Worm (Caenorhabditis elegans) whole organism, mixed stage, embryonic: ENCODE results near the gene fbxa-9.
A peak's percentile ranks its signal among the peaks of the same experiment; 100 is the strongest.

Experiments
- M03D4.4 ChIP-seq: sonication (generic microtip); optimal IDR thresholded peaks from 2 replicates; lab custom pipeline; 2017; ENCODE audit warnings: mild to moderate bottlenecking, missing genetic modification characterization, missing compliant biosample characterization
- bed-3 ChIP-seq: fragments of 200-800 bp; sonication (Bioruptor generic); optimal IDR thresholded peaks from 3 replicates; lab custom pipeline; 2018; ENCODE audit warnings: mild to moderate bottlenecking, missing genetic modification characterization, moderate library complexity, missing compliant biosample characterization
- blmp-1 ChIP-seq: fragments of 150-350 bp; optimal IDR thresholded peaks from 2 replicates; lab custom pipeline; 2014; ENCODE audit warnings: missing biosample characterization, missing genetic modification characterization
- ceh-39 ChIP-seq: fragments of 150-350 bp; optimal IDR thresholded peaks from 2 replicates; lab custom pipeline; 2014; ENCODE audit warnings: missing biosample characterization, missing genetic modification characterization
- ceh-43 ChIP-seq: fragments of 200-800 bp; sonication (Bioruptor generic); optimal IDR thresholded peaks from 2 replicates; lab custom pipeline; 2018; ENCODE audit warnings: mild to moderate bottlenecking, missing genetic modification characterization, moderate library complexity, missing compliant biosample characterization
- ceh-83 ChIP-seq: fragments of 200-800 bp; sonication (Bioruptor generic); optimal IDR thresholded peaks from 2 replicates; lab custom pipeline; 2018; ENCODE audit warnings: mild to moderate bottlenecking, missing genetic modification characterization, missing compliant biosample characterization
- ces-1 ChIP-seq: fragments of 150-350 bp; optimal IDR thresholded peaks from 2 replicates; lab custom pipeline; 2014; ENCODE audit warnings: missing biosample characterization, missing genetic modification reagents, missing genetic modification characterization
- cnd-1 ChIP-seq: fragments of 200-800 bp; sonication (Bioruptor generic); optimal IDR thresholded peaks from 2 replicates; lab custom pipeline; 2018; ENCODE audit warnings: mild to moderate bottlenecking, missing genetic modification characterization, missing compliant biosample characterization
- drap-1 ChIP-seq: fragments of 200-800 bp; sonication (Bioruptor generic); optimal IDR thresholded peaks from 3 replicates; lab custom pipeline; 2018; ENCODE audit warnings: mild to moderate bottlenecking, missing genetic modification characterization, missing compliant biosample characterization
- elt-1 ChIP-seq: sonication (generic microtip); optimal IDR thresholded peaks from 2 replicates; lab custom pipeline; 2017; ENCODE audit warnings: missing genetic modification characterization, mild to moderate bottlenecking, missing compliant biosample characterization, antibody characterized with exemption, moderate library complexity, borderline replicate concordance; ENCODE audit not compliant: insufficient read depth
- elt-3 ChIP-seq: fragments of 150-350 bp; optimal IDR thresholded peaks from 2 replicates; lab custom pipeline; 2014; ENCODE audit warnings: missing biosample characterization, missing genetic modification characterization
- flh-1 ChIP-seq: fragments of 200-800 bp; sonication (Bioruptor generic); optimal IDR thresholded peaks from 2 replicates; lab custom pipeline; 2018; ENCODE audit warnings: mild to moderate bottlenecking, missing genetic modification characterization, moderate library complexity, missing compliant biosample characterization
- hlh-1 ChIP-seq: fragments of 150-350 bp; optimal IDR thresholded peaks from 2 replicates; lab custom pipeline; 2014; ENCODE audit warnings: missing biosample characterization, missing genetic modification reagents, missing genetic modification characterization
- lin-13 ChIP-seq: fragments of 150-350 bp; optimal IDR thresholded peaks from 2 replicates; lab custom pipeline; 2014; ENCODE audit warnings: missing biosample characterization, missing genetic modification characterization
- lin-32 ChIP-seq: fragments of 200-800 bp; sonication (Bioruptor generic); optimal IDR thresholded peaks from 2 replicates; lab custom pipeline; 2018; ENCODE audit warnings: mild to moderate bottlenecking, missing genetic modification characterization, missing compliant biosample characterization
- lsy-2 ChIP-seq: fragments of 150-350 bp; optimal IDR thresholded peaks from 2 replicates; lab custom pipeline; 2014; ENCODE audit warnings: missing biosample characterization, missing genetic modification characterization
- mab-5 ChIP-seq: fragments of 150-350 bp; optimal IDR thresholded peaks from 2 replicates; lab custom pipeline; 2014; ENCODE audit warnings: missing biosample characterization, missing genetic modification characterization
- mep-1 ChIP-seq: fragments of 150-350 bp; optimal IDR thresholded peaks from 2 replicates; lab custom pipeline; 2017; ENCODE audit warnings: missing biosample characterization, missing genetic modification reagents, missing genetic modification characterization, inconsistent platforms
- mls-2 ChIP-seq: sonication (generic microtip); optimal IDR thresholded peaks from 2 replicates; lab custom pipeline; 2016; ENCODE audit warnings: mild to moderate bottlenecking, missing genetic modification characterization, moderate library complexity, missing compliant biosample characterization
- nhr-2 ChIP-seq: fragments of 150-350 bp; optimal IDR thresholded peaks from 2 replicates; lab custom pipeline; 2014; ENCODE audit warnings: missing biosample characterization, missing genetic modification characterization
- nhr-237 ChIP-seq: fragments of 150-350 bp; optimal IDR thresholded peaks from 2 replicates; lab custom pipeline; 2014; ENCODE audit warnings: missing biosample characterization, missing genetic modification characterization
- nhr-28 ChIP-seq: fragments of 150-350 bp; optimal IDR thresholded peaks from 2 replicates; lab custom pipeline; 2014; ENCODE audit warnings: missing biosample characterization, missing genetic modification characterization
- nhr-76 ChIP-seq: sonication (generic microtip); optimal IDR thresholded peaks from 2 replicates; lab custom pipeline; 2017; ENCODE audit warnings: missing biosample characterization, missing genetic modification characterization
- pha-4 ChIP-seq: fragments of 150-350 bp; optimal IDR thresholded peaks from 2 replicates; lab custom pipeline; 2018; ENCODE audit warnings: missing biosample characterization, missing genetic modification reagents, missing genetic modification characterization
- sem-2 ChIP-seq: fragments of 200-800 bp; sonication (Bioruptor generic); optimal IDR thresholded peaks from 2 replicates; lab custom pipeline; 2018; ENCODE audit warnings: mild to moderate bottlenecking, missing genetic modification characterization, missing compliant biosample characterization
- snpc-4 ChIP-seq: fragments of 150-350 bp; optimal IDR thresholded peaks from 2 replicates; lab custom pipeline; 2014; ENCODE audit warnings: missing biosample characterization, missing genetic modification characterization
- sptf-1 ChIP-seq: sonication (generic microtip); optimal IDR thresholded peaks from 2 replicates; lab custom pipeline; 2017; ENCODE audit warnings: mild to moderate bottlenecking, missing genetic modification characterization, moderate library complexity, missing compliant biosample characterization
- tbx-8 ChIP-seq: fragments of 200-800 bp; sonication (Bioruptor generic); optimal IDR thresholded peaks from 2 replicates; lab custom pipeline; 2018; ENCODE audit warnings: mild to moderate bottlenecking, missing genetic modification characterization, moderate library complexity, missing compliant biosample characterization
- unc-120 ChIP-seq: sonication (generic microtip); optimal IDR thresholded peaks from 2 replicates; lab custom pipeline; 2017; ENCODE audit warnings: missing genetic modification characterization, missing compliant biosample characterization; ENCODE audit not compliant: poor library complexity, severe bottlenecking
- unc-39 ChIP-seq: fragments of 150-350 bp; optimal IDR thresholded peaks from 2 replicates; lab custom pipeline; 2014; ENCODE audit warnings: missing biosample characterization, missing genetic modification characterization
- unc-62 ChIP-seq: fragments of 150-350 bp; optimal IDR thresholded peaks from 2 replicates; lab custom pipeline; 2014; ENCODE audit warnings: missing biosample characterization, missing genetic modification reagents, missing genetic modification characterization
- zip-8 ChIP-seq: fragments of 150-350 bp; optimal IDR thresholded peaks from 2 replicates; lab custom pipeline; 2014; ENCODE audit warnings: missing biosample characterization, missing genetic modification characterization
- ztf-11 ChIP-seq: fragments of 150-350 bp; optimal IDR thresholded peaks from 2 replicates; lab custom pipeline; 2014; ENCODE audit warnings: missing biosample characterization, missing genetic modification characterization

The fbxa-9 gene

DNA sequence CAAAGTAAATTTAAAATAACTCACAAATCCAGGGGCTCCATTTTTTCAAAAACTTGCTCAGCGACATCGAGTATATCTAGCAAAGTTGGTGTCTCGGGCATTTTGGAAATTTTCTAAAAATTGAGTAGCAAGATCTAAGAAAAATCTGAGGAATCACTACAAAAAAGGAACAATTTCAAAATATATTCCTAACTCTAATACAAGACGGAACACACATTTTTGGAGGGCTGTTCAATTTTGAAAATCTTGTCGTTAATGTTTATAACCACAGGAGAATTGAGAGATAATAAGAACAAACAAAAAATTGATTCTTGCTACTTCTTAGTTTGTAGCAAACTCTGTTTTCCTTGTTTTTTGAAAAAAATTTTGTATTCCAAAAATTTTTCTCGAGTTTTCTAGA lies 34.1 kb upstream of the fbxa-9 start, which contains the start of gene fbxa-47:
Gene fbxa-47, minus strand, starts transcription at position 101 of the 400 bp plus-strand sequence.
- no peak for TF ChIP-seq unc-120 (tag; lab: Kevin White, UChicago)
- no peak for TF ChIP-seq sem-2 (GFP tag; lab: Kevin White, UChicago)
- TF ChIP-seq M03D4.4 (tag; lab: Kevin White, UChicago), result no peak
- no peak for TF ChIP-seq flh-1 (GFP tag; lab: Kevin White, UChicago)
- no peak for TF ChIP-seq cnd-1
- TF ChIP-seq ceh-83 (GFP tag; lab: Kevin White, UChicago), result no peak
- TF ChIP-seq ceh-43 (GFP tag; lab: Kevin White, UChicago), result no peak
- no peak for TF ChIP-seq mls-2 (tag; lab: Kevin White, UChicago)
- no peak for TF ChIP-seq sptf-1 (tag; lab: Kevin White, UChicago)
- no peak for TF ChIP-seq unc-62 (GFP tag; lab: Kevin White, UChicago)
- TF ChIP-seq snpc-4 (tag; lab: Kevin White, UChicago), result no peak

DNA sequence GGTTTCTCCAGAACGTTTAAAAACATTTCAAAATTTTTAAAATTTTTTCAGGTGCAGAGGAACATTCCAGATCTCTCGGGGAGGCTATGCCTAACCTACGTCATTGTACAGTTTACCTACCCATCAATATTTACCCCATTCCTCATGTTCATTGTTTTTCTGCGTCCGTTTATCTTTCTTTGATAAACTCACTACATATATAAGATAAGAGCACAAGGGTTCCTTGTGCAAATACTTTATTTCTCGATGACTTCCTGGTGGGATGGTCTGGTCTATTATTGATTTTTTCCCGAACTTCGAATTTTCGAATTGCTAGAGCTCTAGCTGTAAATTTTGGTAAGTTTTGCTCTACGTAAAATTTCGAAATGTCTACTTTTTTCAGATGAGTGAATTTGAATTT lies 33.1 kb upstream of the fbxa-9 start:
- TF ChIP-seq zip-8 (tag; lab: Kevin White, UChicago) (no peak), bed-3 (GFP tag; lab: Kevin White, UChicago) (no peak), nhr-237 (tag; lab: Kevin White, UChicago) (no peak), M03D4.4 (tag; lab: Kevin White, UChicago) (no peak), lin-13 (no peak), flh-1 (GFP tag; lab: Kevin White, UChicago) (no peak), elt-3 (tag; lab: Kevin White, UChicago) (no peak), sptf-1 (tag; lab: Kevin White, UChicago) (no peak), lin-32 (GFP tag; lab: Kevin White, UChicago) (no peak), blmp-1 (no peak), unc-62 (GFP tag; lab: Kevin White, UChicago) (no peak), hlh-1 (no peak), sem-2 (GFP tag; lab: Kevin White, UChicago) (no peak)

DNA sequence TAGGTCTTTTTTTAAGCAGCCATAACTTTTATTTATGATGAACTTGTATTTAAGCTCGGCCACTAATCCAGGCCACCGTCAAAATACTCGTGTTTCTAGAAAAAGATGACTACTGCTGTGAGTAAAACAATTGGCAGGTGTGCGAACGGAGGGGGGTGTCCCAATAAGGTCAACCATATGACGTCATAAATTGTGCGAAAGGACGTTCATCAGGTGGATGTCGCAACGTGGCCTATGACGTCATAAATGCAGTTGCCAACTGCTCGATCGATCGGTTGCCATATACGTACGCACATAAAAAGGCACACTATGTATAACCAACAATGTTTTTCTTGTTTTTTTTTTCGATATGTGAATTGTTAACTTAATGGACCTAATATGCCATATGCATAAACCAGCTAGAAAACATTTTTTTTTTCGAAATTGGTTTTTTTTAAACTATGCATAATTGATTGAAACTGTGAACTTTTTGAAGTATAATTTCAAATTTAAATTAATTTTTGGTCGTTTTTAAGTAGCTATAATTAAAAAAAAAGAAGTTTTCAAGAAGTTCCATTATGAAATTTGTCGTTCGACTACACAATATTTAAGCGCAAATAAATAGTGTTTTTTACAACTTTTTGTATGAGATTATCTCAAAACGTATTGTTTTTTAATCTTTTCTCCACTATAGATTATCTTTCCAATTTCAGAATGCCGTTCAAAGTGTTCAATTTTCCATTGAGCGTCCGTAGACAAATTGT lies 32.1 kb upstream of the fbxa-9 start, which contains the start of gene C39B5.2:
Gene C39B5.2, plus strand, starts transcription at position 693 of the 743 bp plus-strand sequence.
- TF ChIP-seq mep-1 (tag; lab: Kevin White, UChicago) (peak; percentile 12), lin-13 (peak; percentile 28), zip-8 (tag; lab: Kevin White, UChicago) (peak; percentile 99), mls-2 (tag; lab: Kevin White, UChicago) (no peak), bed-3 (GFP tag; lab: Kevin White, UChicago) (no peak), lsy-2 (tag; lab: Kevin White, UChicago) (no peak), M03D4.4 (tag; lab: Kevin White, UChicago) (no peak), elt-1 (no peak), elt-3 (tag; lab: Kevin White, UChicago) (no peak), tbx-8 (GFP tag; lab: Kevin White, UChicago) (no peak), ces-1 (GFP tag; lab: Kevin White, UChicago) (no peak), unc-120 (tag; lab: Kevin White, UChicago) (no peak), sptf-1 (tag; lab: Kevin White, UChicago) (no peak), ceh-43 (GFP tag; lab: Kevin White, UChicago) (no peak), ceh-83 (GFP tag; lab: Kevin White, UChicago) (no peak), unc-39 (tag; lab: Kevin White, UChicago) (no peak), unc-62 (GFP tag; lab: Kevin White, UChicago) (no peak), mab-5 (tag; lab: Kevin White, UChicago) (no peak), nhr-2 (tag; lab: Kevin White, UChicago) (peak; percentile 96), nhr-28 (tag; lab: Kevin White, UChicago) (no peak), sem-2 (GFP tag; lab: Kevin White, UChicago) (no peak), flh-1 (GFP tag; lab: Kevin White, UChicago) (no peak), lin-32 (GFP tag; lab: Kevin White, UChicago) (no peak), ceh-39 (tag; lab: Kevin White, UChicago) (peak; percentile 80), drap-1 (GFP tag; lab: Kevin White, UChicago) (no peak), pha-4 (tag; lab: Kevin White, UChicago) (no peak), snpc-4 (tag; lab: Kevin White, UChicago) (no peak), cnd-1 (peak; percentile 78), ztf-11 (peak; percentile 38), nhr-76 (tag; lab: Kevin White, UChicago) (no peak), nhr-237 (tag; lab: Kevin White, UChicago) (no peak)
